Worm (Caenorhabditis elegans): Measurements from ENCODE around the gene K10B3.5.

K10B3.5 gene

ce11 chrX:3112946-3113427 lies 6.7 kb upstream of the K10B3.5 start, which contains the start of gene gpd-3 (continued):
- TF ChIP-seq ekl-4 (GFP tag; IDR thresholded peaks at IDR 0.05): 0 out of 2 replicates have a peak, but pooled peaks have one; percentile 16
- TF ChIP-seq nfyb-1 (GFP tag; IDR thresholded peaks at IDR 0.05): peak; percentile 31; the same call in 1 of the 2 replicates
- TF ChIP-seq K11D2.4 (GFP tag; IDR thresholded peaks at IDR 0.05): 0 out of 2 replicates have a peak, but pooled peaks have one; percentile 49
- TF ChIP-seq bed-1 (GFP tag; IDR thresholded peaks at IDR 0.05): no peak
- TF ChIP-seq F37B4.10 (GFP tag; IDR thresholded peaks at IDR 0.05): 0 out of 2 replicates have a peak, but pooled peaks have one; percentile 20
- peak; percentile 59; the same call in 1 of the 2 replicates for TF ChIP-seq Y56A3A.18 (GFP tag; IDR thresholded peaks at IDR 0.05)
- no peak for TF ChIP-seq F10E7.11 (tag; optimal IDR thresholded peaks at IDR 0.05)
- no peak for TF ChIP-seq somi-1 (GFP tag; optimal IDR thresholded peaks at IDR 0.05)
- no peak for TF ChIP-seq ceh-58 (GFP tag; IDR thresholded peaks at IDR 0.05)
- 0 out of 2 replicates have a peak, but pooled peaks have one; percentile 11 for TF ChIP-seq dox-1 (GFP tag; IDR thresholded peaks at IDR 0.05)

- TF ChIP-seq mcd-1 (GFP tag; IDR thresholded peaks at IDR 0.05): peak; percentile 45
- 0 out of 2 replicates have a peak, but pooled peaks have one; percentile 65 for TF ChIP-seq nhr-120 (GFP tag; IDR thresholded peaks at IDR 0.05)
- peak; percentile 27; the same call in 1 of the 2 replicates for TF ChIP-seq madf-6 (GFP tag; IDR thresholded peaks at IDR 0.05)
- TF ChIP-seq Y53G8AR.9 (GFP tag; conservative IDR thresholded peaks at IDR 0.05): 0 out of 2 replicates have a peak, but pooled peaks have one; percentile 64
- TF ChIP-seq pbrm-1 (GFP tag; IDR thresholded peaks at IDR 0.05): peak; percentile 16; the same call in 1 of the 2 replicates
- TF ChIP-seq cebp-2 (GFP tag; IDR thresholded peaks at IDR 0.05): 0 out of 2 replicates have a peak, but pooled peaks have one; percentile 27
- 0 out of 2 replicates have a peak, but pooled peaks have one; percentile 9 for TF ChIP-seq hmg-20 (GFP tag; IDR thresholded peaks at IDR 0.05)
- TF ChIP-seq hsf-1 (GFP tag; IDR thresholded peaks at IDR 0.05): 0 out of 2 replicates have a peak, but pooled peaks have one; percentile 9
- TF ChIP-seq aptf-3 (GFP tag; IDR thresholded peaks at IDR 0.05): 0 out of 2 replicates have a peak, but pooled peaks have one; percentile 64
- TF ChIP-seq madf-3 (GFP tag; IDR thresholded peaks at IDR 0.05): 0 out of 2 replicates have a peak, but pooled peaks have one; percentile 53
- TF ChIP-seq C06A6.2 (GFP tag; conservative IDR thresholded peaks at IDR 0.05): 0 out of 2 replicates have a peak, but pooled peaks have one; percentile 20
Observed at ce11 chrX:3112278-3112677, 6.0 kb upstream of the K10B3.5 start.

ce11 chrX:3111687-3112086 lies 5.4 kb upstream of the K10B3.5 start:
- TF ChIP-seq snpc-1.1 (tag; optimal IDR thresholded peaks at IDR 0.05; ENCODE audit: insufficient read depth): no peak
- no peak for TF ChIP-seq bed-1 (GFP tag; IDR thresholded peaks at IDR 0.05)
- TF ChIP-seq Y56A3A.18 (GFP tag; IDR thresholded peaks at IDR 0.05): 0 out of 2 replicates have a peak, but pooled peaks have one; percentile 9
- TF ChIP-seq madf-10 (tag; optimal IDR thresholded peaks at IDR 0.05): peak; percentile 19
- no peak for TF ChIP-seq F23B12.7 (tag; optimal IDR thresholded peaks at IDR 0.05; ENCODE audit: insufficient read depth)
- TF ChIP-seq bed-2 (GFP tag; IDR thresholded peaks at IDR 0.05): no peak
- TF ChIP-seq egrh-3 (GFP tag; IDR thresholded peaks at IDR 0.05): no peak
- no peak for TF ChIP-seq snpc-3.4 (tag; optimal IDR thresholded peaks at IDR 0.05)
- TF ChIP-seq dox-1 (GFP tag; IDR thresholded peaks at IDR 0.05): no peak
- no peak for TF ChIP-seq ztf-28 (GFP tag; IDR thresholded peaks at IDR 0.05)
- TF ChIP-seq B0261.1 (tag; optimal IDR thresholded peaks at IDR 0.05): no peak
- TF ChIP-seq hsf-1 (GFP tag; IDR thresholded peaks at IDR 0.05): no peak
- TF ChIP-seq F49E8.2 (tag; optimal IDR thresholded peaks at IDR 0.05; ENCODE audit: insufficient read depth): no peak
- TF ChIP-seq nhr-179 (tag; optimal IDR thresholded peaks at IDR 0.05): no peak
- no peak for TF ChIP-seq ceh-40 (GFP tag; IDR thresholded peaks at IDR 0.05)
- no peak; the same call in 1 of the 2 replicates for TF ChIP-seq B0336.3 (GFP tag; IDR thresholded peaks at IDR 0.05)
- TF ChIP-seq athp-1 (tag; optimal IDR thresholded peaks at IDR 0.05): no peak
- TF ChIP-seq madf-3 (GFP tag; IDR thresholded peaks at IDR 0.05): peak; percentile 69; the same call in 1 of the 2 replicates
- TF ChIP-seq nfyb-1 (GFP tag; IDR thresholded peaks at IDR 0.05): no peak; the same call in 1 of the 2 replicates
- TF ChIP-seq zim-3 (tag; optimal IDR thresholded peaks at IDR 0.05): no peak
- TF ChIP-seq hlh-26 (GFP tag; conservative IDR thresholded peaks at IDR 0.05): no peak
- TF ChIP-seq C17E4.6 (GFP tag; IDR thresholded peaks at IDR 0.05): no peak
- TF ChIP-seq hmg-1.2 (GFP tag; IDR thresholded peaks at IDR 0.05): no peak
- no peak for TF ChIP-seq unc-130 (GFP tag; optimal IDR thresholded peaks at IDR 0.05)
- TF ChIP-seq rcor-1 (GFP tag; IDR thresholded peaks at IDR 0.05): no peak
- TF ChIP-seq F52B5.7 (tag; optimal IDR thresholded peaks at IDR 0.05): no peak
- TF ChIP-seq ets-4 (GFP tag; optimal IDR thresholded peaks at IDR 0.05): no peak
- peak; percentile 2 for TF ChIP-seq snpc-1.3 (tag; optimal IDR thresholded peaks at IDR 0.05; ENCODE audit: insufficient read depth)
- no peak for TF ChIP-seq ztf-3 (GFP tag; optimal IDR thresholded peaks at IDR 0.05)

Measured in whole organism, young adult.